Worm (Caenorhabditis elegans) whole organism, midembryonic: ENCODE measurements around the gene ugt-9.
"Not testable (repeated sequence)": the region's sequence is repeated elsewhere in the genome, so short reads cannot be mapped to it uniquely, and the experiment has no call there.

Source experiments
- T22C8.4 ChIP-seq: fragments of 200-800 bp; sonication (Bioruptor generic); IDR thresholded peaks from 2 replicates; pipeline ENCODE4 v1.3.6; 2022; ENCODE audit warnings: missing genetic modification characterization, missing compliant biosample characterization
- cog-1 ChIP-seq: sonication (generic microtip); optimal IDR thresholded peaks from 2 replicates; lab custom pipeline; 2016; ENCODE audit warnings: missing genetic modification characterization, missing compliant biosample characterization
- flt-1 ChIP-seq: fragments of 200-800 bp; sonication (Bioruptor generic); IDR thresholded peaks from 2 replicates; pipeline ENCODE4 v1.3.6; 2022; ENCODE audit warnings: missing genetic modification characterization, missing compliant biosample characterization
- klf-2 ChIP-seq: fragments of 200-800 bp; sonication (Bioruptor generic); conservative IDR thresholded peaks from 2 replicates; pipeline ENCODE4 v1.3.6; 2022; ENCODE audit warnings: missing genetic modification reagents, missing genetic modification characterization, missing compliant biosample characterization
- med-1 ChIP-seq: sonication (generic microtip); optimal IDR thresholded peaks from 2 replicates; lab custom pipeline; 2017; ENCODE audit warnings: missing genetic modification characterization, mild to moderate bottlenecking, missing compliant biosample characterization, antibody characterized with exemption, missing genetic modification reagents; ENCODE audit not compliant: insufficient read depth
- ref-1 ChIP-seq: fragments of 200-800 bp; sonication (Bioruptor generic); conservative IDR thresholded peaks from 2 replicates; pipeline ENCODE4 v1.3.6; 2022; ENCODE audit warnings: missing genetic modification reagents, missing genetic modification characterization, missing compliant biosample characterization
- tab-1 ChIP-seq: fragments of 200-800 bp; sonication (Bioruptor generic); IDR thresholded peaks from 2 replicates; pipeline ENCODE4 v1.3.6; 2022; ENCODE audit warnings: missing genetic modification characterization, missing compliant biosample characterization
- ztf-23 ChIP-seq: fragments of 200-800 bp; sonication (Bioruptor generic); IDR thresholded peaks from 2 replicates; pipeline ENCODE4 v1.3.6; 2022; ENCODE audit warnings: missing genetic modification reagents, missing genetic modification characterization, missing compliant biosample characterization
- ztf-29 ChIP-seq: fragments of 200-800 bp; sonication (Bioruptor generic); IDR thresholded peaks from 2 replicates; pipeline ENCODE4 v1.3.6; 2022; ENCODE audit warnings: missing genetic modification reagents, missing genetic modification characterization, missing compliant biosample characterization

The ugt-9 gene

DNA sequence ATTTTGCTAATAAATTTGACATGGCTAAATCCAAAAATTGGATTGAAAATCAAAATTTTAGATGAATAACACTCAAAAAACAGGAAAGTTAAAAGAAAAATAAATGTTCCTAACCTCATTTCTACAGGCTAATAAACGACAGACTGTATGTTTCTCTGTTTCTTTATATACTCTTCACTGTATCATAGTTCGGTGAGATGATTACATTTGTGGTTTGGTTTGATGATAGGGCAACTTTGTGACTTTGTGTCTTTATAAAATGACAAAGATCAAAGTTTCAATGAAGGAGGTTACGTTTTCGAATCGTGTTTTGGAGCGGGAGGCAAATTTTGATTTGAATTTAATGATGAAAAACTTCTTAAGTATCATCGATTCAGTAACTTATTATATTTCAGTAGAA is 6.4 kb upstream of the ugt-9 start, which contains the start of gene ugt-12:
ugt-12 (minus strand) TSS at position 153 of the 400 bp plus-strand sequence.
- TF ChIP-seq tab-1 (GFP tag; lab: Robert Waterston, UW) (no peak), flt-1 (no peak), ref-1 (no peak), klf-2 (GFP tag; lab: Robert Waterston, UW) (no peak), med-1 (GFP tag; lab: Kevin White, UChicago) (no peak), ztf-29 (GFP tag; lab: Robert Waterston, UW) (no peak), T22C8.4 (GFP tag; lab: Robert Waterston, UW) (no peak), ztf-23 (no peak), cog-1 (tag; lab: Kevin White, UChicago) (no peak)

ce11 chrV:4889976-4890479 is 5.8 kb upstream of the ugt-9 start, which contains the start of gene T19H12.2:
Gene T19H12.2 (plus strand): TSS chrV:4890429.
- TF ChIP-seq T22C8.4 (GFP tag; lab: Robert Waterston, UW) (no peak), ztf-29 (GFP tag; lab: Robert Waterston, UW) (no peak), med-1 (GFP tag; lab: Kevin White, UChicago) (no peak), flt-1 (no peak), ztf-23 (no peak), cog-1 (tag; lab: Kevin White, UChicago) (no peak), ref-1 (no peak), tab-1 (GFP tag; lab: Robert Waterston, UW) (no peak), klf-2 (GFP tag; lab: Robert Waterston, UW) (no peak)

- TF ChIP-seq flt-1: no peak
- 0 out of 2 replicates have a peak, but pooled peaks have one; percentile 39 for TF ChIP-seq tab-1 (GFP tag; lab: Robert Waterston, UW)
Measured at ce11 chrV:4890781-4891180, 5.1 kb upstream of the ugt-9 start.

- TF ChIP-seq ztf-29 (GFP tag; lab: Robert Waterston, UW) (no peak), med-1 (GFP tag; lab: Kevin White, UChicago) (no peak), T22C8.4 (GFP tag; lab: Robert Waterston, UW) (no peak), klf-2 (GFP tag; lab: Robert Waterston, UW) (no peak), flt-1 (no peak), cog-1 (tag; lab: Kevin White, UChicago) (no peak), tab-1 (GFP tag; lab: Robert Waterston, UW) (no peak), ztf-23 (no peak), ref-1 (no peak)
Measured at ce11 chrV:4891305-4891704, 4.5 kb upstream of the ugt-9 start.

DNA sequence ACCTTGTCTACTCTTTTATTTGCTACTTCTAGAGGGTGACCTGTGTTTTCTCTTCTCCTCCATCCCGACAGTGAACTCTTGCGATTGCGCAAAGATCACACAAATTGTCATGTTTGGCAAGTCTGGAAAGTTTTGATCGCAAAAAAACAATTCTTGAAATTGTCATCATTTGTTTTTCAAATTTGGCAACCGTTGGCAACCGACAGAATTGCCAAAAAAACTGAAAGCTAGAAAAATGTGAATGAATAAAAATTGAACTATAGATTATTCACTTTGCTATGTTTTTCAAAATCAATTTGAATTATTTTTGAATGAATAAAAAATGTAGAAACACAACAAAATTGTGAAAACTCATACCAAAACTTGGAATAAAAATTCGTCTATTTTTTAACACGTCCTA is 877 bp upstream of the ugt-9 start, which contains the start of gene ugt-11:
ugt-11 (minus strand) TSS at position 101 of the 400 bp plus-strand sequence.
- TF ChIP-seq flt-1 (no peak), tab-1 (GFP tag; lab: Robert Waterston, UW) (no peak), ztf-23 (no peak), T22C8.4 (GFP tag; lab: Robert Waterston, UW) (no peak), cog-1 (tag; lab: Kevin White, UChicago) (no peak), ztf-29 (GFP tag; lab: Robert Waterston, UW) (no peak), ref-1 (no peak), med-1 (GFP tag; lab: Kevin White, UChicago) (no peak), klf-2 (GFP tag; lab: Robert Waterston, UW) (no peak)

ce11 chrV:4900020-4900419 is 4.2 kb downstream of the ugt-9 start, which contains the start of gene ugt-10:
Gene ugt-10 (minus strand): TSS chrV:4900120.
- TF ChIP-seq klf-2 (GFP tag; lab: Robert Waterston, UW); cog-1 (tag; lab: Kevin White, UChicago); ztf-23: not testable (repeated sequence)

DNA sequence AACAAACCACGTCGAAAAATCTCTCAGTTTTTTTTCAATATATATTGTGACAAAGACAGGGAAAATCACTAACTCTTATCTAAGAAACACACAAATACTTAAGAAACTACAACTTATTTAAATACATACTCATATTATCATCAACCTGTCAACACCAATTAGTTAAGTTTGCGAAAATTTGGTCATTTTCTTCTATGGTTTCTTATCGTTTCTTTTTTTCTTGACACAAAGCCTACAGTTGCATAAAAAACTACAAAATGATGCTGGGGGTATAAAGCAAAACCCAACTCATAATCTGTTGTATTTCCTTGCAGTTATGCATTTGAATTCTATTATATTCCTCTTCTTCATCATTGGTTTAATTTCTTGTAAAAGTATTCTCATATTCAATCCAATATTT is 5.2 kb downstream of the ugt-9 start, which contains the start of gene ugt-67:
ugt-67 (plus strand) TSS at position 301 of the 400 bp plus-strand sequence.
- TF ChIP-seq flt-1 (no peak), T22C8.4 (GFP tag; lab: Robert Waterston, UW) (no peak), tab-1 (GFP tag; lab: Robert Waterston, UW) (no peak), cog-1 (tag; lab: Kevin White, UChicago) (no peak), med-1 (GFP tag; lab: Kevin White, UChicago) (no peak), klf-2 (GFP tag; lab: Robert Waterston, UW) (no peak), ref-1 (no peak), ztf-29 (GFP tag; lab: Robert Waterston, UW) (no peak), ztf-23 (no peak)

DNA sequence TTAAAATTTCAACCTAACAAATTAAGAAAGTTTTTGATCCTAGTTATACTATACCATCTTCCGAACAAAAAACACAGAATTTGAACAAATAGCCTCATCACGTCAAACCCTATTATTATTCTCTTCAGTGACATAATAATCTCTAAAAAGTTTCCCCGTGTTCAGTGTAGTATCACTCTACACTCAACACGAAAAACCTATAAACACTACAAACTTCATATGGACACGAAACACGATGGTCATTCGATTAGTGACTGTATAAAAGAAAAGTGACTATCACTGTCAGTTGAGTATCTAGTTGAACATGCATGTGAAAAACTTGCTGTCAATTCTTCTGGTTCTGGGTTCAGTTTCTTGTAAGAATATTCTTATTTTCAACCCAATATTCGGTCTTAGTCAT is 7.8 kb downstream of the ugt-9 start, which contains the start of gene ugt-8:
ugt-8 (plus strand) TSS at position 235 of the 400 bp plus-strand sequence.
- TF ChIP-seq tab-1 (GFP tag; lab: Robert Waterston, UW) (no peak), ref-1 (no peak), T22C8.4 (GFP tag; lab: Robert Waterston, UW) (no peak)

ce11 chrV:4905953-4906352 is 10.1 kb downstream of the ugt-9 start, which contains the start of gene ugt-14:
Gene ugt-14 (plus strand): TSS chrV:4906253.
- TF ChIP-seq ref-1: no peak
- TF ChIP-seq tab-1 (GFP tag; lab: Robert Waterston, UW): no peak
- TF ChIP-seq med-1 (GFP tag; lab: Kevin White, UChicago): no peak
- TF ChIP-seq ztf-23: no peak
- TF ChIP-seq ztf-29 (GFP tag; lab: Robert Waterston, UW): no peak
- no peak for TF ChIP-seq flt-1
- no peak for TF ChIP-seq cog-1 (tag; lab: Kevin White, UChicago)
- no peak for TF ChIP-seq klf-2 (GFP tag; lab: Robert Waterston, UW)
- TF ChIP-seq T22C8.4 (GFP tag; lab: Robert Waterston, UW): no peak

- TF ChIP-seq med-1 (GFP tag; lab: Kevin White, UChicago) (no peak), cog-1 (tag; lab: Kevin White, UChicago) (no peak), flt-1 (no peak), ref-1 (no peak), tab-1 (GFP tag; lab: Robert Waterston, UW) (no peak)
Measured at ce11 chrV:4908591-4908990, 12.7 kb downstream of the ugt-9 start, which contains the start of gene ugt-13. Gene ugt-13 (plus strand): TSS chrV:4908884.
